Worm (Caenorhabditis elegans): Measurements from ENCODE around the gene nhr-225.
A peak's percentile ranks its signal among the peaks of the same experiment; 100 is the strongest.
"Not testable (repeated sequence)": the region's sequence is repeated elsewhere in the genome, so short reads cannot be mapped to it uniquely, and the experiment has no call there.

The nhr-225 gene

DNA sequence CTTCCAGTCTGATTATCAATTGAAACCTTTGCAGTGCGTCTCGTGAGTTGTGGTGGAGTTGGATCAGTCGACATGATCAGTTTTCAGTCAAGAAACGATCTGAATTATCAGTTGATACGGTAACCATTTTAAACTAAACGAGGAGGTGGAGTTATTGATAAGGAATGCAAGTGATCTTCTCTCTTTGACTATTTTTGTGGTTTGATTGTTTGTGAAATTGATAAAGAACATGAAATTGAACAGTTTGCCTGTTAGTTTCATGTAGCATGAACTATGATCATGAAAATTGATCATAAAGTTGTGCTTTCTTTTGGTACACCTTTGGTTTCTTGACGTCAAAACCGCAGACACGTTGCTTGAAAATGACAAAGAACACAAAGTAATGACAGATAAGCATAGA, 32.2 kb upstream of the nhr-225 start, which contains the start of gene pud-1.2:
Gene pud-1.2, minus strand, starts transcription at position 101 of the 400 bp plus-strand sequence.
- not testable (repeated sequence) for TF ChIP-seq ztf-11 (tag; optimal IDR thresholded peaks at IDR 0.05); lim-7 (GFP tag; IDR thresholded peaks at IDR 0.05); spr-1 (tag; optimal IDR thresholded peaks at IDR 0.05)

DNA sequence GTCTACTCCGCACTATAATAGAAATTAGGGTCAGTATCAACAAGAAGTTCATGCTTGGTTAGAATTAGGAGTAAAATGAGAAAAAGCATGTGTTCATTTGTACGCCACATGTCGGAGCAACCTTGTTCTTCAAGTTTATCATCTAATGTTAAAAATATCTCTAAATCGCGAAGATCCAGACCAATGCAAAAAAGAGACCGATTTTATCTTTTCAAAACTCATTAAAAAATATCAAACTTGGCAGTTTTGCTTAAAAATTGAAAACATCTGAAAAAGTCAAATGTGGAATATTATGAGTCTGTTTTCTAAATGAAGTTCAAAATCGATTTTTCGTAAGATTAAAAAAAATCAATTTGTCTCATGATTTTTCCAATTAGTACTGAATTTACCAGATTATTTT, 30.7 kb upstream of the nhr-225 start, which contains the start of gene Y19D10B.6:
Gene Y19D10B.6, minus strand, starts transcription at position 101 of the 400 bp plus-strand sequence.
- TF ChIP-seq aly-2 (tag; optimal IDR thresholded peaks at IDR 0.05); duxl-1 (tag; optimal IDR thresholded peaks at IDR 0.05; ENCODE audit: poor library complexity); dmd-6 (GFP tag; IDR thresholded peaks at IDR 0.05): not testable (repeated sequence)

DNA sequence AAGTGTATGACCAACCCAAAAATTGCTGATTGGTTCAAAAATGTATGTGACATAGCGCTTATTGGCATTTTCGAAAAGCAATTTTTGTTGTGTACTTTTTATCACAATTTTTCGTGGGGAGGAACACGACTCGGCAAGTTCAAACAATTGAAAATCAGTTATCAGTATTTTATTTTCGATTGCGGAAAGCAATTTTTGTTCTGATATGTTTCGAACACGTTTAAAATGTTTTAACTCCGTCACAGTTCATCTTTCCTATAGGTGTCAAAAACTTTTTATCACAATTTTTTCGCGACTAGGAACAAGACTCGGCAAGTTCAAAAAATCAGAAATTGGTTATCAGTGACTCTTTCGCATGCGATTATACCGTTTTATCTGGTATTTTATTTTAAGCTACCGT, 18.0 kb upstream of the nhr-225 start:
- TF ChIP-seq egl-43 (GFP tag; IDR thresholded peaks at IDR 0.05) (no peak), nhr-77 (tag; optimal IDR thresholded peaks at IDR 0.05) (peak; percentile 89), T26A8.4 (GFP tag; IDR thresholded peaks at IDR 0.05) (no peak), nhr-28 (tag; optimal IDR thresholded peaks at IDR 0.05) (peak; percentile 81), hif-1 (tag; optimal IDR thresholded peaks at IDR 0.05) (no peak), nhr-48 (tag; optimal IDR thresholded peaks at IDR 0.05) (peak; percentile 62), Y48G9A.11 (GFP tag; IDR thresholded peaks at IDR 0.05) (no peak), nhr-102 (tag; optimal IDR thresholded peaks at IDR 0.05) (no peak), pqm-1 (tag; optimal IDR thresholded peaks at IDR 0.05) (peak; percentile 94), tra-1 (GFP tag; IDR thresholded peaks at IDR 0.05) (peak; percentile 87), ceh-32 (tag; optimal IDR thresholded peaks at IDR 0.05; ENCODE audit: poor library complexity) (no peak), php-3 (GFP tag; IDR thresholded peaks at IDR 0.05) (0 out of 2 replicates have a peak, but pooled peaks have one; percentile 20), aly-2 (tag; optimal IDR thresholded peaks at IDR 0.05) (no peak), dmd-6 (GFP tag; IDR thresholded peaks at IDR 0.05) (peak; percentile 99), mxl-3 (GFP tag; optimal IDR thresholded peaks at IDR 0.05) (peak; percentile 15), pha-4 (GFP tag; IDR thresholded peaks at IDR 0.05) (no peak), pha-4 (tag; optimal IDR thresholded peaks at IDR 0.05) (no peak), set-16 (GFP tag; IDR thresholded peaks at IDR 0.05) (no peak), dve-1 (tag; optimal IDR thresholded peaks at IDR 0.05; ENCODE audit: insufficient read depth) (peak; percentile 86), hlh-11 (tag; optimal IDR thresholded peaks at IDR 0.05) (peak; percentile 79), gei-8 (GFP tag; optimal IDR thresholded peaks at IDR 0.05) (no peak), lin-1 (GFP tag; IDR thresholded peaks at IDR 0.05) (peak; percentile 73), daf-16 (GFP tag; optimal IDR thresholded peaks at IDR 0.05) (no peak), daf-16 (tag; optimal IDR thresholded peaks at IDR 0.05) (peak; percentile 84), unc-62 (GFP tag; optimal IDR thresholded peaks at IDR 0.05 in 1 of 2) (peak in 1 of 2 experiments; percentile 22), unc-62 (tag; optimal IDR thresholded peaks at IDR 0.05) (no peak), zfp-2 (tag; optimal IDR thresholded peaks at IDR 0.05) (no peak), ceh-44 (GFP tag; IDR thresholded peaks at IDR 0.05) (no peak)

DNA sequence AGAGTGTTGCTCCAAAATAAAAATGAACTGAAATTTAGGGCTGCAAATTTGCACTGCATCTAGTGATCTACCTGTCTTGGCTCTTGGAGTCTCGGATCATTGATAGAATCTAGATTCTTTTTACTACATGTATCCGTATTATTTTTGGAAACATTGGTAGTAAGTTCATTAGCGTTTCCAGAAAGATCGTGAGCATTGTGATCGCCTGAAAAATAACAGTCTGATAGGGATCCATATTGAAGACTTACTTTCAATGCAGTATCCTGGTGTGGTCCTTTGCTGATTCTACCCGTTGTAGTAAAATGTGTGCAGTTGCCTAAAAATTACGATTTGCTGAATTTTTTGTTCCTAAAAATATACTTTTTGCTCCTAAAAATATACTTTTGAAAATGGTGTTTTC, 16.1 kb upstream of the nhr-225 start:
- peak; percentile 83 for TF ChIP-seq aha-1 (tag)
- no peak for TF ChIP-seq nhr-25 (tag; optimal IDR thresholded peaks at IDR 0.05; ENCODE audit: borderline replicate concordance, insufficient read depth)

DNA sequence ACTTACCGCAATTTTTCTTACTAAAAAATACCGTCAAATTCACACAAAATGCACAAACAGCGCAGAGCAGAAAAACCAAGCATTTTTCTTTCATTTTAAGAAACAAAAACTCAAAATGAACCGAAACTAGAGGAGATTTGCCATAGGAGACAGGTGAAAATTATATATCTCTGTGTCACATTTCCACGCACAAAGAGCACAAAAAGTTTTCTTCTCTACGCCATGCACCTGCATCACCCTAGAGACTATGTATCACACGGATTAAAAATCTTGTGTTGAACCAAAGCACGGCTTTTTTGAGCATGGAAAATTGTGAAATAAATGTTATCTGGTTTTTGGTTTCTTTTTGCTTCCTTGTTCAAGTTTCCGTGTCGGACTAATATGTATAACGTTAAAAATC, 13.5 kb upstream of the nhr-225 start, which contains the start of gene irld-15:
Gene irld-15, minus strand, starts transcription at position 101 of the 400 bp plus-strand sequence.
- TF ChIP-seq arid-1 (GFP tag; conservative IDR thresholded peaks at IDR 0.05) (no peak), sdz-12 (GFP tag; optimal IDR thresholded peaks at IDR 0.05) (no peak), D1046.2 (GFP tag; IDR thresholded peaks at IDR 0.05) (no peak), tra-1 (GFP tag; IDR thresholded peaks at IDR 0.05) (no peak), nhr-10 (tag; optimal IDR thresholded peaks at IDR 0.05) (no peak), vab-7 (GFP tag; IDR thresholded peaks at IDR 0.05) (no peak), ctbp-1 (GFP tag; IDR thresholded peaks at IDR 0.05) (no peak), ZK546.5 (tag; optimal IDR thresholded peaks at IDR 0.05) (no peak), rbr-2 (tag; optimal IDR thresholded peaks at IDR 0.05) (no peak), lin-38 (GFP tag; IDR thresholded peaks at IDR 0.05) (no peak), unc-62 (GFP tag; optimal IDR thresholded peaks at IDR 0.05 in 1 of 2) (no peak), unc-62 (tag; optimal IDR thresholded peaks at IDR 0.05) (no peak), daf-8 (GFP tag; IDR thresholded peaks at IDR 0.05) (no peak), tag-97 (GFP tag; IDR thresholded peaks at IDR 0.05) (no peak), snpc-4 (tag; optimal IDR thresholded peaks at IDR 0.05) (no peak), lin-1 (GFP tag; IDR thresholded peaks at IDR 0.05) (no peak)

Data from whole organism, L4 larva.